Worm (Caenorhabditis elegans) whole organism, L3 larva: Measurements from ENCODE around the gene mrpl-44.

ENCODE experiments used
- R02D3.7 ChIP-seq: fragments of 150-350 bp; optimal IDR thresholded peaks from 2 replicates; lab custom pipeline; 2014; ENCODE audit warnings: missing biosample characterization, missing genetic modification characterization
- ZK546.5 ChIP-seq: sonication (generic microtip); optimal IDR thresholded peaks from 2 replicates; lab custom pipeline; 2017; ENCODE audit warnings: missing biosample characterization, missing genetic modification characterization
- aly-2 ChIP-seq: fragments of 150-350 bp; optimal IDR thresholded peaks from 2 replicates; lab custom pipeline; 2014; ENCODE audit warnings: missing biosample characterization, missing genetic modification characterization
- ama-1 ChIP-seq: fragments of 150-350 bp; optimal IDR thresholded peaks from 2 replicates; lab custom pipeline; 2018
- ceh-16 ChIP-seq: sonication (generic microtip); optimal IDR thresholded peaks from 2 replicates; lab custom pipeline; 2017; ENCODE audit warnings: missing biosample characterization, missing genetic modification characterization
- ceh-28 ChIP-seq: fragments of 150-350 bp; optimal IDR thresholded peaks from 2 replicates; lab custom pipeline; 2014; ENCODE audit warnings: missing biosample characterization, missing genetic modification reagents, missing genetic modification characterization
- ceh-82 ChIP-seq: fragments of 150-350 bp; optimal IDR thresholded peaks from 2 replicates; lab custom pipeline; 2014; ENCODE audit warnings: missing biosample characterization, missing genetic modification characterization
- egl-27 ChIP-seq: sonication (generic microtip); optimal IDR thresholded peaks from 4 replicates; lab custom pipeline; 2017; ENCODE audit warnings: missing biosample characterization, missing genetic modification reagents, missing genetic modification characterization
- egl-5 ChIP-seq: fragments of 150-350 bp; optimal IDR thresholded peaks from 2 replicates; lab custom pipeline; 2017; ENCODE audit warnings: missing biosample characterization, missing genetic modification reagents, missing genetic modification characterization, inconsistent platforms
- elt-1 ChIP-seq: fragments of 150-350 bp; optimal IDR thresholded peaks from 2 replicates; lab custom pipeline; 2014; ENCODE audit warnings: missing biosample characterization, missing genetic modification characterization
- elt-2 ChIP-seq: sonication (generic microtip); optimal IDR thresholded peaks from 2 replicates; lab custom pipeline; 2016; ENCODE audit warnings: missing genetic modification reagents, mild to moderate bottlenecking, missing genetic modification characterization, missing compliant biosample characterization
- elt-3 ChIP-seq, 3 experiments: fragments of 150-350 bp in 1 of 3; sonication (generic microtip) in 2 of 3; optimal IDR thresholded peaks; 2 replicates in 2 of 3; 4 replicates in 1 of 3; lab custom pipeline; 2014 to 2017; ENCODE audit warnings: missing biosample characterization in 3 of 3, missing genetic modification characterization in 3 of 3
- eor-1 ChIP-seq, 2 experiments: fragments of 150-350 bp; optimal IDR thresholded peaks; 2 replicates each; lab custom pipeline; 2014 to 2018; ENCODE audit warnings: missing biosample characterization in 2 of 2, missing genetic modification characterization in 2 of 2
- fkh-10 ChIP-seq: sonication (generic microtip); optimal IDR thresholded peaks from 2 replicates; lab custom pipeline; 2017; ENCODE audit warnings: missing biosample characterization, missing genetic modification reagents, missing genetic modification characterization
- fkh-2 ChIP-seq: fragments of 150-350 bp; optimal IDR thresholded peaks from 2 replicates; lab custom pipeline; 2014; ENCODE audit warnings: missing biosample characterization, missing genetic modification reagents, missing genetic modification characterization
- fos-1 ChIP-seq: fragments of 150-350 bp; optimal IDR thresholded peaks from 2 replicates; lab custom pipeline; 2014; ENCODE audit warnings: missing biosample characterization, missing genetic modification characterization
- hmg-11 ChIP-seq: sonication (generic microtip); optimal IDR thresholded peaks from 2 replicates; lab custom pipeline; 2016; ENCODE audit warnings: missing genetic modification characterization, missing compliant biosample characterization
- jun-1 ChIP-seq: fragments of 150-350 bp; optimal IDR thresholded peaks from 2 replicates; lab custom pipeline; 2014; ENCODE audit warnings: missing biosample characterization, missing genetic modification reagents, missing genetic modification characterization
- lin-15B ChIP-seq: fragments of 150-350 bp; optimal IDR thresholded peaks from 2 replicates; lab custom pipeline; 2014; ENCODE audit warnings: missing biosample characterization, missing genetic modification characterization
- lin-39 ChIP-seq: fragments of 150-350 bp; optimal IDR thresholded peaks from 2 replicates; lab custom pipeline; 2018; ENCODE audit warnings: missing biosample characterization, missing genetic modification reagents, missing genetic modification characterization
- lsy-12 ChIP-seq: sonication (generic microtip); optimal IDR thresholded peaks from 2 replicates; lab custom pipeline; 2016; ENCODE audit warnings: mild to moderate bottlenecking, missing genetic modification characterization, missing compliant biosample characterization
- mml-1 ChIP-seq: fragments of 150-350 bp; sonication (generic microtip); optimal IDR thresholded peaks from 3 replicates; lab custom pipeline; 2014; ENCODE audit warnings: missing biosample characterization, missing genetic modification characterization
- nfya-1 ChIP-seq: sonication (generic microtip); optimal IDR thresholded peaks from 2 replicates; lab custom pipeline; 2017; ENCODE audit warnings: missing genetic modification characterization, mild to moderate bottlenecking, missing compliant biosample characterization, antibody characterized with exemption, moderate library complexity; ENCODE audit not compliant: insufficient read depth
- nhr-11 ChIP-seq: fragments of 150-350 bp; optimal IDR thresholded peaks from 2 replicates; lab custom pipeline; 2014; ENCODE audit warnings: missing biosample characterization, missing genetic modification characterization
- nhr-12 ChIP-seq: fragments of 150-350 bp; optimal IDR thresholded peaks from 2 replicates; lab custom pipeline; 2014; ENCODE audit warnings: missing biosample characterization, missing genetic modification characterization
- nhr-23 ChIP-seq: fragments of 150-350 bp; optimal IDR thresholded peaks from 2 replicates; lab custom pipeline; 2014; ENCODE audit warnings: missing biosample characterization, missing genetic modification reagents, missing genetic modification characterization
- nhr-25 ChIP-seq: sonication (generic microtip); optimal IDR thresholded peaks from 2 replicates; lab custom pipeline; 2017; ENCODE audit warnings: missing biosample characterization, missing genetic modification characterization
- nhr-28 ChIP-seq: fragments of 150-350 bp; optimal IDR thresholded peaks from 2 replicates; lab custom pipeline; 2014; ENCODE audit warnings: missing biosample characterization, missing genetic modification characterization
- nhr-43 ChIP-seq: sonication (generic microtip); optimal IDR thresholded peaks from 2 replicates; lab custom pipeline; 2016; ENCODE audit warnings: mild to moderate bottlenecking, missing genetic modification characterization, missing compliant biosample characterization; ENCODE audit not compliant: poor library complexity, severe bottlenecking
- nhr-76 ChIP-seq: fragments of 150-350 bp; sonication (generic microtip); optimal IDR thresholded peaks from 5 replicates; lab custom pipeline; 2014; ENCODE audit warnings: missing biosample characterization, missing genetic modification characterization
- nhr-77 ChIP-seq: fragments of 150-350 bp; optimal IDR thresholded peaks from 2 replicates; lab custom pipeline; 2014; ENCODE audit warnings: missing biosample characterization, missing genetic modification characterization
- pha-4 ChIP-seq: fragments of 150-350 bp; optimal IDR thresholded peaks from 2 replicates; lab custom pipeline; 2014; ENCODE audit warnings: missing biosample characterization, missing genetic modification reagents, missing genetic modification characterization
- pqm-1 ChIP-seq: fragments of 150-350 bp; optimal IDR thresholded peaks from 2 replicates; lab custom pipeline; 2017; ENCODE audit warnings: missing biosample characterization, missing genetic modification characterization, inconsistent platforms
- skn-1 ChIP-seq: fragments of 150-350 bp; optimal IDR thresholded peaks from 2 replicates; lab custom pipeline; 2014; ENCODE audit warnings: missing biosample characterization, missing genetic modification characterization
- snpc-4 ChIP-seq: fragments of 150-350 bp; optimal IDR thresholded peaks from 2 replicates; lab custom pipeline; 2014; ENCODE audit warnings: missing biosample characterization, missing genetic modification characterization
- tbx-2 ChIP-seq: sonication (generic microtip); optimal IDR thresholded peaks from 2 replicates; lab custom pipeline; 2016; ENCODE audit warnings: mild to moderate bottlenecking, missing genetic modification characterization, missing compliant biosample characterization
- unc-62 ChIP-seq: fragments of 150-350 bp; sonication (generic microtip); optimal IDR thresholded peaks from 4 replicates; lab custom pipeline; 2014; ENCODE audit warnings: missing biosample characterization, missing genetic modification reagents, missing genetic modification characterization
- ztf-11 ChIP-seq: fragments of 150-350 bp; optimal IDR thresholded peaks from 2 replicates; lab custom pipeline; 2014; ENCODE audit warnings: missing biosample characterization, missing genetic modification characterization
- ztf-4 ChIP-seq: fragments of 150-350 bp; optimal IDR thresholded peaks from 2 replicates; lab custom pipeline; 2014; ENCODE audit warnings: missing biosample characterization, missing genetic modification characterization

mrpl-44 gene

ce11 chrIII:9053263-9053662 lies 35.9 kb downstream of the mrpl-44 start:
- no peak for TF ChIP-seq ceh-82 (tag; lab: Kevin White, UChicago)
- TF ChIP-seq nhr-28, result no peak
- no peak for TF ChIP-seq nhr-77 (tag; lab: Kevin White, UChicago)
- TF ChIP-seq ama-1 (lab: Kevin White, UChicago), result peak; percentile 83

DNA sequence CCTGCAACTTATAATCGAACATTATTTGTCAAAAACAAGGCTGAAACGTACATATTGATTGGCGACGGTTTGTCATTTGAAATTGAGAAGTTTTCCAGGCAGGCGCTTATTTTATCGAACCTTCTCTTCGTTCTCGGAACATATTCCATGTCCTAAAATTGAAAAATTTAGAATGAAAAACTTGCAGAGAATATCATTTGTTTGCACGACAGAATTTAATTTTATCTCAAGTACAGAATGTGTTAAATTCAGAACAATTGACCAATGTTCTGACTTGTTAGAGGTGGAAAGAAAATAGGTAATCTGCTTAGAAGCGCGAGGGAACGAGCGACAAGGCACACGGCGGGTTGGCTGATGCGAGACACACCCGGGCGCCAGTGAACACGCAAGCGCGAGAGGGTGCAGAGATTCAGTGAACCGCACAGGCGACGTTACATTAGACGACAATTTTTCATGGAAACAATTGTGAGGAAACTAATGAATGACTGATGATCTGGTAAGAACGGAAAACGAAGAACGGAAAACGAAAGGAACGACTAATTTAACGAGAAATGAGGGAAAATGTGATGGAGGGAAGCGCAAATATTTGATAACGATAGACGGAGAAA lies 36.7 kb downstream of the mrpl-44 start:
- peak; percentile 12 for TF ChIP-seq lsy-12
- TF ChIP-seq mml-1, result no peak
- TF ChIP-seq ama-1 (lab: Kevin White, UChicago), result peak; percentile 94
- no peak for TF ChIP-seq elt-1 (tag; lab: Kevin White, UChicago)
- TF ChIP-seq nhr-25, result peak; percentile 59
- peak; percentile 26 for TF ChIP-seq lin-15B (tag; lab: Kevin White, UChicago)
- TF ChIP-seq ztf-4 (tag; lab: Kevin White, UChicago), result peak; percentile 18
- TF ChIP-seq lin-39, result peak; percentile 60
- peak; percentile 3 for TF ChIP-seq nhr-43 (tag; lab: Kevin White, UChicago)
- no peak for TF ChIP-seq pqm-1 (tag; lab: Kevin White, UChicago)
- TF ChIP-seq hmg-11 (tag; lab: Kevin White, UChicago), result peak; percentile 79
- TF ChIP-seq unc-62 (GFP tag; lab: Kevin White, UChicago), result no peak
- TF ChIP-seq pha-4, result peak; percentile 12
- TF ChIP-seq egl-5 (tag; lab: Kevin White, UChicago), result no peak
- TF ChIP-seq elt-2, result peak; percentile 22
- no peak for TF ChIP-seq aly-2 (tag; lab: Kevin White, UChicago)
- peak; percentile 66 for TF ChIP-seq jun-1 (tag; lab: Kevin White, UChicago)
- TF ChIP-seq nhr-11 (tag; lab: Kevin White, UChicago), result no peak
- peak; percentile 54 for TF ChIP-seq nfya-1 (tag; lab: Kevin White, UChicago)
- TF ChIP-seq eor-1 (tag; optimal IDR thresholded peaks at IDR 0.05; lab: Kevin White, UChicago), result no peak
- TF ChIP-seq R02D3.7, result no peak
- TF ChIP-seq ZK546.5 (tag; lab: Kevin White, UChicago), result no peak

DNA sequence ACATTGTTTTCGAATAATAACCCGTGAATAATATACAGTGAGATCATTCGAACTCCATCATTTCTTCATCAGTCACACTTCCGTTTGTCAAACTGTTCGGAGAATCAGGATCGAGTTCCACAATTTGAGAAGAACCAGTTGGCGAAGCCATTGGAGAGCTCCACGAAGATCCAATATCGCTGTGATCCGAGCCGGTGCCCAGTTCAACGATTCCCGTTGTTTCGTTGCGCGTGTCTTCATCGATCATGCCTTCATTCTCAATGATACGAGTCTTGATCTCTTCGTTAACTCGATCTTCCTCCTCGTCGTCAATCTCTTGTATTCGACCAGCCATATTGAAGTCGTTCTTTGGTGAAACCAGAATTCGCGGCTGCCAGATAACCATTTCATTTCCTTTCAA lies 37.5 kb downstream of the mrpl-44 start:
- TF ChIP-seq ztf-11, result no peak
- peak; percentile 72 for TF ChIP-seq ama-1 (lab: Kevin White, UChicago)

DNA sequence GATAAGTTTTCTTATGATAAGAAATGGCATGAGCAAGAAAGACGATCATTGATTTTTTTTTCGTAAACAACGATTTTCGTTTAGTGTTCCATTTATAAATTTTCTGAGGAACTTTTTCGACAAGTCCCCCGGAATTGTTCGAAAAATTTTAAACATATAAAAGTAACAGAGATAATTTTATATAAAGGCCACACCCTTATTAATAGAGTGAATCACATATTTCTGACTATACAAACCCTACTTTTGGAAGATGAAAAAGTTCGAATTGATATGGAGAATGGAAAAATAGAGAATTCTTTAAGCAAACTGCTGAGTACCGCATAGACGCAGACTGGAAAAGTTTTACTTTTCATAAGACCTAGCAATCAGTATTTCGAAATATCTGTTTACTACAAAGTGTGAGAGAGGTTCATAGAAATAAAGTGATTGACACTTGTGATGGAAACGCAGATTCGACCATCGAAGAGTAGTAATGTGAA lies 38.0 kb downstream of the mrpl-44 start:
- TF ChIP-seq nhr-11 (tag; lab: Kevin White, UChicago) (no peak), ZK546.5 (tag; lab: Kevin White, UChicago) (no peak), lin-15B (tag; lab: Kevin White, UChicago) (peak; percentile 22), elt-2 (peak; percentile 66), ztf-11 (no peak), ama-1 (lab: Kevin White, UChicago) (peak; percentile 99), fkh-2 (no peak), lin-39 (no peak), ceh-16 (tag; lab: Kevin White, UChicago) (no peak), pha-4 (peak; percentile 93), nhr-12 (no peak), fkh-10 (GFP tag; lab: Kevin White, UChicago) (peak; percentile 5), aly-2 (tag; lab: Kevin White, UChicago) (no peak), lsy-12 (peak; percentile 70), nhr-25 (peak; percentile 98), elt-1 (tag; lab: Kevin White, UChicago) (peak; percentile 3), snpc-4 (tag; lab: Kevin White, UChicago) (peak; percentile 60), eor-1 (tag; optimal IDR thresholded peaks at IDR 0.05; lab: Kevin White, UChicago) (peak in 1 of 2 experiments; percentile 53), pqm-1 (tag; lab: Kevin White, UChicago) (no peak), ztf-4 (tag; lab: Kevin White, UChicago) (peak; percentile 89), fos-1 (peak; percentile 56), tbx-2 (peak; percentile 81), ceh-82 (tag; lab: Kevin White, UChicago) (no peak), jun-1 (tag; lab: Kevin White, UChicago) (peak; percentile 79), ceh-28 (tag; lab: Kevin White, UChicago) (peak; percentile 55), egl-27 (no peak), skn-1 (tag; lab: Kevin White, UChicago) (peak; percentile 68), elt-3 (tag; optimal IDR thresholded peaks at IDR 0.05; lab: Kevin White, UChicago) (peak in 2 of 3 experiments; percentile 53 to 66), nhr-77 (tag; lab: Kevin White, UChicago) (no peak), mml-1 (no peak), nfya-1 (tag; lab: Kevin White, UChicago) (peak; percentile 81), nhr-43 (tag; lab: Kevin White, UChicago) (peak; percentile 58), nhr-23 (peak; percentile 84), nhr-76 (tag; lab: Kevin White, UChicago) (no peak)
